Worm (Caenorhabditis elegans) whole organism, late embryonic: Measurements from ENCODE around the gene vti-1.

Source experiments
- C08G9.2 ChIP-seq: sonication (generic microtip); optimal IDR thresholded peaks from 2 replicates; lab custom pipeline; 2016; ENCODE audit warnings: mild to moderate bottlenecking, missing genetic modification characterization, moderate library complexity, missing compliant biosample characterization
- C38D4.7 ChIP-seq: fragments of 200-800 bp; sonication (Bioruptor generic); optimal IDR thresholded peaks from 2 replicates; lab custom pipeline; 2018; ENCODE audit warnings: mild to moderate bottlenecking, missing genetic modification characterization, moderate library complexity, missing compliant biosample characterization
- K09A11.1 ChIP-seq: sonication (generic microtip); optimal IDR thresholded peaks from 2 replicates; lab custom pipeline; 2017; ENCODE audit warnings: antibody characterized with exemption, mild to moderate bottlenecking, missing genetic modification characterization, missing compliant biosample characterization; ENCODE audit not compliant: insufficient read depth
- T23F11.4 ChIP-seq: fragments of 200-800 bp; sonication (Bioruptor generic); optimal IDR thresholded peaks from 2 replicates; lab custom pipeline; 2018; ENCODE audit warnings: mild to moderate bottlenecking, missing genetic modification characterization, missing compliant biosample characterization
- Y22D7AL.16 ChIP-seq: sonication (generic microtip); optimal IDR thresholded peaks from 2 replicates; lab custom pipeline; 2016; ENCODE audit warnings: missing genetic modification characterization, missing compliant biosample characterization
- ahr-1 ChIP-seq: sonication (generic microtip); optimal IDR thresholded peaks from 2 replicates; lab custom pipeline; 2016; ENCODE audit warnings: missing genetic modification characterization, missing compliant biosample characterization
- ama-1 ChIP-seq: fragments of 150-350 bp; optimal IDR thresholded peaks from 2 replicates; lab custom pipeline; 2014
- ceh-14 ChIP-seq: sonication (generic microtip); optimal IDR thresholded peaks from 2 replicates; lab custom pipeline; 2016; ENCODE audit warnings: missing genotype, missing genetic modification characterization, missing compliant biosample characterization
- ceh-18 ChIP-seq: sonication (generic microtip); optimal IDR thresholded peaks from 2 replicates; lab custom pipeline; 2016; ENCODE audit warnings: missing genetic modification characterization, missing compliant biosample characterization
- ceh-2 ChIP-seq: sonication (generic microtip); optimal IDR thresholded peaks from 2 replicates; lab custom pipeline; 2016; ENCODE audit warnings: missing genotype, missing genetic modification characterization, missing compliant biosample characterization
- ceh-22 ChIP-seq: sonication (generic microtip); optimal IDR thresholded peaks from 2 replicates; lab custom pipeline; 2017; ENCODE audit warnings: missing biosample characterization, missing genetic modification characterization
- ceh-24 ChIP-seq: sonication (generic microtip); optimal IDR thresholded peaks from 2 replicates; lab custom pipeline; 2016; ENCODE audit warnings: mild to moderate bottlenecking, missing genetic modification characterization, missing compliant biosample characterization
- ceh-30 ChIP-seq: fragments of 150-350 bp; optimal IDR thresholded peaks from 2 replicates; lab custom pipeline; 2014; ENCODE audit warnings: missing biosample characterization, missing genetic modification characterization
- ceh-45 ChIP-seq: fragments of 200-800 bp; sonication (Bioruptor generic); IDR thresholded peaks from 2 replicates; pipeline ENCODE4 v1.3.6; 2022; ENCODE audit warnings: missing genetic modification reagents, missing genetic modification characterization, missing compliant biosample characterization
- che-1 ChIP-seq: sonication (generic microtip); optimal IDR thresholded peaks from 2 replicates; lab custom pipeline; 2016; ENCODE audit warnings: mild to moderate bottlenecking, missing genetic modification characterization, missing compliant biosample characterization
- dmd-4 ChIP-seq: sonication (generic microtip); optimal IDR thresholded peaks from 2 replicates; lab custom pipeline; 2016; ENCODE audit warnings: borderline replicate concordance, missing genetic modification characterization, missing compliant biosample characterization
- dve-1 ChIP-seq: sonication (generic microtip); optimal IDR thresholded peaks from 2 replicates; lab custom pipeline; 2017; ENCODE audit warnings: antibody characterized with exemption, mild to moderate bottlenecking, missing genetic modification characterization, missing compliant biosample characterization
- elt-2 ChIP-seq: sonication (generic microtip); optimal IDR thresholded peaks from 2 replicates; lab custom pipeline; 2016; ENCODE audit warnings: missing genetic modification reagents, missing genetic modification characterization, missing compliant biosample characterization
- ets-4 ChIP-seq: sonication (generic microtip); optimal IDR thresholded peaks from 2 replicates; lab custom pipeline; 2016; ENCODE audit warnings: missing genetic modification characterization, missing compliant biosample characterization
- eyg-1 ChIP-seq: sonication (generic microtip); optimal IDR thresholded peaks from 2 replicates; lab custom pipeline; 2016; ENCODE audit warnings: missing genotype, missing genetic modification characterization, missing compliant biosample characterization
- fax-1 ChIP-seq: sonication (generic microtip); optimal IDR thresholded peaks from 2 replicates; lab custom pipeline; 2016; ENCODE audit warnings: missing genotype, missing genetic modification characterization, missing compliant biosample characterization
- gmeb-2 ChIP-seq: sonication (generic microtip); optimal IDR thresholded peaks from 2 replicates; lab custom pipeline; 2016; ENCODE audit warnings: missing genetic modification characterization, inconsistent platforms, missing compliant biosample characterization
- hlh-15 ChIP-seq: sonication (generic microtip); optimal IDR thresholded peaks from 2 replicates; lab custom pipeline; 2016; ENCODE audit warnings: missing genetic modification characterization, missing compliant biosample characterization
- hlh-8 ChIP-seq: sonication (generic microtip); optimal IDR thresholded peaks from 2 replicates; lab custom pipeline; 2016; ENCODE audit warnings: missing genotype, missing genetic modification characterization, missing compliant biosample characterization
- lim-6 ChIP-seq: sonication (generic microtip); optimal IDR thresholded peaks from 2 replicates; lab custom pipeline; 2016; ENCODE audit warnings: missing genetic modification characterization, missing compliant biosample characterization
- lin-11 ChIP-seq: fragments of 200-800 bp; sonication (Bioruptor generic); optimal IDR thresholded peaks from 2 replicates; lab custom pipeline; 2018; ENCODE audit warnings: mild to moderate bottlenecking, missing genetic modification characterization, missing compliant biosample characterization
- madf-2 ChIP-seq: sonication (generic microtip); optimal IDR thresholded peaks from 2 replicates; lab custom pipeline; 2017; ENCODE audit warnings: missing genetic modification characterization, missing compliant biosample characterization
- nfya-1 ChIP-seq: sonication (generic microtip); optimal IDR thresholded peaks from 2 replicates; lab custom pipeline; 2017; ENCODE audit warnings: missing genetic modification characterization, mild to moderate bottlenecking, missing compliant biosample characterization, antibody characterized with exemption, moderate library complexity
- nhr-11 ChIP-seq: fragments of 150-350 bp; optimal IDR thresholded peaks from 2 replicates; lab custom pipeline; 2014; ENCODE audit warnings: missing biosample characterization, missing genetic modification characterization
- nhr-232 ChIP-seq: sonication (generic microtip); optimal IDR thresholded peaks from 2 replicates; lab custom pipeline; 2016; ENCODE audit warnings: missing genetic modification characterization, missing compliant biosample characterization
- npax-4 ChIP-seq: sonication (generic microtip); optimal IDR thresholded peaks from 2 replicates; lab custom pipeline; 2016; ENCODE audit warnings: missing genetic modification characterization, missing compliant biosample characterization
- pag-3 ChIP-seq: sonication (generic microtip); optimal IDR thresholded peaks from 2 replicates; lab custom pipeline; 2016; ENCODE audit warnings: missing compliant biosample characterization, missing genetic modification characterization, borderline replicate concordance
- pat-9 ChIP-seq: fragments of 200-800 bp; sonication (Bioruptor generic); optimal IDR thresholded peaks from 2 replicates; lab custom pipeline; 2018; ENCODE audit warnings: mild to moderate bottlenecking, missing genetic modification characterization, moderate library complexity, missing compliant biosample characterization
- pax-1 ChIP-seq: fragments of 150-350 bp; optimal IDR thresholded peaks from 2 replicates; lab custom pipeline; 2014; ENCODE audit warnings: missing biosample characterization, missing genetic modification characterization
- pros-1 ChIP-seq: fragments of 150-350 bp; optimal IDR thresholded peaks from 2 replicates; lab custom pipeline; 2014; ENCODE audit warnings: missing biosample characterization, missing genetic modification reagents, missing genetic modification characterization
- ref-2 ChIP-seq: sonication (generic microtip); optimal IDR thresholded peaks from 2 replicates; lab custom pipeline; 2016; ENCODE audit warnings: missing genetic modification characterization, missing compliant biosample characterization
- rnt-1 ChIP-seq: sonication (generic microtip); optimal IDR thresholded peaks from 2 replicates; lab custom pipeline; 2016; ENCODE audit warnings: missing genetic modification characterization, missing compliant biosample characterization
- sox-2 ChIP-seq: fragments of 200-800 bp; sonication (Bioruptor generic); IDR thresholded peaks from 2 replicates; pipeline ENCODE4 v1.3.6; 2022; ENCODE audit warnings: missing genetic modification reagents, missing genetic modification characterization, missing compliant biosample characterization
- sox-4 ChIP-seq: sonication (generic microtip); optimal IDR thresholded peaks from 2 replicates; lab custom pipeline; 2017; ENCODE audit warnings: mild to moderate bottlenecking, missing genetic modification characterization, inconsistent platforms, missing compliant biosample characterization
- syd-9 ChIP-seq: sonication (generic microtip); optimal IDR thresholded peaks from 2 replicates; lab custom pipeline; 2016; ENCODE audit warnings: mild to moderate bottlenecking, missing genetic modification characterization, moderate library complexity, missing compliant biosample characterization
- tbx-7 ChIP-seq: sonication (generic microtip); optimal IDR thresholded peaks from 2 replicates; lab custom pipeline; 2016; ENCODE audit warnings: missing genotype, missing genetic modification characterization, missing compliant biosample characterization
- unc-42 ChIP-seq: sonication (generic microtip); optimal IDR thresholded peaks from 2 replicates; lab custom pipeline; 2016; ENCODE audit warnings: missing genotype, missing genetic modification characterization, missing compliant biosample characterization
- zip-5 ChIP-seq: sonication (generic microtip); optimal IDR thresholded peaks from 2 replicates; lab custom pipeline; 2016; ENCODE audit warnings: missing genetic modification characterization, missing compliant biosample characterization
- ztf-16 ChIP-seq: sonication (generic microtip); optimal IDR thresholded peaks from 2 replicates; lab custom pipeline; 2017; ENCODE audit warnings: missing genetic modification characterization, missing compliant biosample characterization

Gene vti-1

DNA sequence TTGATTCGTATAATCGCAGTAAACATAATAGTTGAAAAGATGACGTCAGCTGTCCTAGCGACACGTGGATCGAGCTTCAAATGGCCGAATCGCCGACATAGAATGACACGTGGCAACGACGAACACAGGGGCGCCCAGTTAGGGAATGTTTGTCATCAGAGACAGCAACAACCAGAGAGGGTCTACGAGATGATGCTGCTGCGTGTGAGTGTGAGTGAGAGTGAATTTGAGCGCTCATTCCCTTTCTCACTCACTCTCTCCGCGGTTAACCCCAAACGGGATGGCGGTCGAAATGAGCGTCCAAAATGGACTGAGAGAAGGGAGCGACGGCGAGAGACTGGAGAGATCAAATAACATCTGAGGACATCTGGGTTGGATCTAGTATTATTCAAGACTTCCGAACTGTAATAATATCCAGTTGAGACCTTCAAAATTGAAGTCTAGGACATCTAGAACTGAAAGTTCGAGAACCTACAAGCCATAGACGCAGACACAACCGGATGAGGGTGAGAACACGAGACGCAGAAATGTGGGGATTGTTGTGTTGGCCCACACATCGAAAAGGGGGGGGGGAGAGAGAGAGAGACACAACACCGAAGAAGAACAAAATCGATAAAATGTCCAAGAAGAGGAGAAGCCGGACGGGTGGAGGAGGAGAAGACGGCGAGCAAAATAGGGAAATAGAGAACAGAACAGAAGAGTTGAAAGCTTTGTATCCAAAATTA, 27.6 kb upstream of the vti-1 start (continued):
- no peak for TF ChIP-seq ztf-16
- TF ChIP-seq nhr-232 (tag; lab: Kevin White, UChicago), result no peak
- no peak for TF ChIP-seq dmd-4 (tag; lab: Kevin White, UChicago)
- TF ChIP-seq ceh-30 (tag; lab: Kevin White, UChicago), result no peak
- no peak for TF ChIP-seq ceh-22
- no peak for TF ChIP-seq pax-1
- TF ChIP-seq C08G9.2 (tag; lab: Kevin White, UChicago), result no peak
- TF ChIP-seq K09A11.1, result no peak
- no peak for TF ChIP-seq T23F11.4 (GFP tag; lab: Kevin White, UChicago)
- no peak for TF ChIP-seq gmeb-2 (tag; lab: Kevin White, UChicago)
- no peak for TF ChIP-seq pat-9 (tag; lab: Kevin White, UChicago)
- TF ChIP-seq elt-2 (tag; lab: Kevin White, UChicago), result no peak
- TF ChIP-seq pros-1 (tag; lab: Kevin White, UChicago), result peak; percentile 2
- TF ChIP-seq ceh-24 (tag; lab: Kevin White, UChicago), result no peak
- TF ChIP-seq nhr-11 (tag; lab: Kevin White, UChicago), result no peak
- TF ChIP-seq ceh-18 (tag; lab: Kevin White, UChicago), result peak; percentile 30
- TF ChIP-seq hlh-8, result no peak
- TF ChIP-seq ceh-2 (tag; lab: Kevin White, UChicago), result no peak
- TF ChIP-seq eyg-1 (tag; lab: Kevin White, UChicago), result no peak
- no peak for TF ChIP-seq madf-2 (tag; lab: Kevin White, UChicago)
- TF ChIP-seq C38D4.7 (GFP tag; lab: Kevin White, UChicago), result peak; percentile 1
- TF ChIP-seq lim-6 (tag; lab: Kevin White, UChicago), result no peak
- TF ChIP-seq Y22D7AL.16 (tag; lab: Kevin White, UChicago), result no peak
- TF ChIP-seq fax-1 (tag; lab: Kevin White, UChicago), result no peak
- no peak for TF ChIP-seq ama-1 (lab: Kevin White, UChicago)
- TF ChIP-seq hlh-15, result no peak
- peak; percentile 51 for TF ChIP-seq ets-4 (tag; lab: Kevin White, UChicago)
- no peak for TF ChIP-seq npax-4
- TF ChIP-seq ceh-14 (tag; lab: Kevin White, UChicago), result peak; percentile 7
- TF ChIP-seq syd-9, result peak; percentile 13
- no peak for TF ChIP-seq ceh-45 (GFP tag; lab: Robert Waterston, UW)
- no peak for TF ChIP-seq pag-3 (tag; lab: Kevin White, UChicago)
- TF ChIP-seq ahr-1, result no peak
- peak; percentile 61 for TF ChIP-seq rnt-1 (tag; lab: Kevin White, UChicago)
- TF ChIP-seq dve-1, result no peak
- no peak for TF ChIP-seq tbx-7 (tag; lab: Kevin White, UChicago)
- TF ChIP-seq unc-42 (tag; lab: Kevin White, UChicago), result no peak
- TF ChIP-seq ref-2, result peak; percentile 59
- TF ChIP-seq nfya-1, result peak; percentile 75
- no peak for TF ChIP-seq che-1 (tag; lab: Kevin White, UChicago)
- TF ChIP-seq sox-4 (tag; lab: Kevin White, UChicago), result no peak

DNA sequence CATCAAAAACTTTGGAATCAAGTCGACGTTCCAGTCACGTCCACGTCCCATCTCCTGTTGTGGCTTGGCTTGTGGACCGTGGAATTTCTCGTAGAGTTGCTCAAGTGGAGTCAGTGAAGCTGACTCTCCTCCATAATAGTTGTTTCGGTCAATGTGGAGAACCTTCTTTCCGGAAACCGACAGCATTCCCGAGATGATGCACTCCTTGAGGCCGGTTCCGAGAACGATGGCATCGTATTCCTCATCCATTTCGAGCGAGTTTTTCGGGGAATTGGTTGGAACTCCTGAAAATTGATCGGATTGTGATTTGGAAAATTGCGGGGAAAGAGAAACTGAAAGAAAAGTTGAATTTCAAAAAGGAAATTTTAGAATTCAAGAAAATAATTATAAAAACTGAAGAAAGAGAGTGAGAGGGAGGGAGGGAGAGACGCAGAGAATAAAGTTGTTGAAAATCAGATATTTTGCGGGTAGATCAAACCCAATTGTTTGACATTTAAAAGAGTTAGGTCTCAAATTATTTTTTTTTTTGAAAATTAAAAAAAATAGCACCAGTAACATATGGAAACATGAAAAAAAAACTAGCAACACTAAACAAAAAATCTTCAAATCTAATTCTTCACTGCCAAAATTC, 26.3 kb upstream of the vti-1 start, which contains the start of gene gdi-1:
Gene gdi-1, minus strand, starts transcription at position 286 of the 631 bp plus-strand sequence.
- TF ChIP-seq dve-1, result no peak
- TF ChIP-seq zip-5, result no peak
- no peak for TF ChIP-seq sox-2 (GFP tag; lab: Robert Waterston, UW)
- no peak for TF ChIP-seq lin-11 (tag; lab: Kevin White, UChicago)
- TF ChIP-seq hlh-8, result no peak
- TF ChIP-seq dmd-4 (tag; lab: Kevin White, UChicago), result no peak
- TF ChIP-seq, all 69 proteins: peak for 0
